Fruit fly (Drosophila melanogaster) whole organism, embryonic: ENCODE results near the gene Syt1.

ENCODE experiments used
- Bteb2 ChIP-seq: fragments of 200-800 bp; sonication (Bioruptor generic); optimal IDR thresholded peaks from 2 replicates; lab custom pipeline; 2016; ENCODE audit warnings: missing biosample characterization, missing genetic modification characterization
- CG2199 ChIP-seq: fragments of 200-800 bp; sonication (Bioruptor generic); IDR thresholded peaks from 3 replicates; pipeline ENCODE4 v1.3.6; 2022; ENCODE audit warnings: missing biosample characterization, missing genetic modification characterization
- CG30020 ChIP-seq: fragments of 200-800 bp; optimal IDR thresholded peaks from 2 replicates; lab custom pipeline; 2019; ENCODE audit warnings: missing biosample characterization, mild to moderate bottlenecking, missing genetic modification characterization, moderate library complexity
- CG3281 ChIP-seq: fragments of 200-800 bp; sonication (Bioruptor generic); optimal IDR thresholded peaks from 3 replicates; lab custom pipeline; 2017; ENCODE audit warnings: missing biosample characterization, mild to moderate bottlenecking, missing genetic modification characterization
- CTCF ChIP-seq: fragments of 200-800 bp; sonication (Bioruptor generic); optimal IDR thresholded peaks from 2 replicates; lab custom pipeline; 2017; ENCODE audit warnings: missing biosample characterization, mild to moderate bottlenecking, missing genetic modification characterization, moderate library complexity
- Dref ChIP-seq: fragments of 200-800 bp; sonication (Bioruptor generic); IDR thresholded peaks from 2 replicates; pipeline ENCODE4 v1.3.6; 2022; ENCODE audit warnings: missing biosample characterization, missing genetic modification characterization
- E2f2 ChIP-seq: fragments of 200-800 bp; sonication (Bioruptor generic); IDR thresholded peaks from 2 replicates; pipeline ENCODE4 v1.3.6; 2022; ENCODE audit warnings: missing biosample characterization, missing genetic modification characterization
- gce ChIP-seq: fragments of 200-800 bp; sonication (Bioruptor generic); IDR thresholded peaks from 3 replicates; pipeline ENCODE4 v1.3.6; 2022; ENCODE audit warnings: missing biosample characterization, missing genetic modification characterization
- gem ChIP-seq: fragments of 200-800 bp; sonication (Bioruptor generic); optimal IDR thresholded peaks from 2 replicates; lab custom pipeline; 2019; ENCODE audit warnings: missing biosample characterization, mild to moderate bottlenecking, missing genetic modification characterization, moderate library complexity
- pho ChIP-seq: fragments of 200-800 bp; sonication (Bioruptor generic); optimal IDR thresholded peaks from 2 replicates; lab custom pipeline; 2016; ENCODE audit warnings: missing biosample characterization, missing genetic modification characterization
- pnt ChIP-seq: fragments of 200-800 bp; sonication (Bioruptor generic); optimal IDR thresholded peaks from 3 replicates; lab custom pipeline; 2016; ENCODE audit warnings: missing biosample characterization, missing genetic modification characterization
- sd ChIP-seq: fragments of 200-800 bp; sonication (Bioruptor generic); optimal IDR thresholded peaks from 3 replicates; lab custom pipeline; 2018; ENCODE audit warnings: missing biosample characterization, mild to moderate bottlenecking, missing genetic modification characterization, moderate library complexity
- ssp ChIP-seq: fragments of 200-800 bp; sonication (Bioruptor generic); IDR thresholded peaks from 2 replicates; pipeline ENCODE4 v1.3.6; 2022; ENCODE audit warnings: missing biosample characterization, missing genetic modification characterization

DNA sequence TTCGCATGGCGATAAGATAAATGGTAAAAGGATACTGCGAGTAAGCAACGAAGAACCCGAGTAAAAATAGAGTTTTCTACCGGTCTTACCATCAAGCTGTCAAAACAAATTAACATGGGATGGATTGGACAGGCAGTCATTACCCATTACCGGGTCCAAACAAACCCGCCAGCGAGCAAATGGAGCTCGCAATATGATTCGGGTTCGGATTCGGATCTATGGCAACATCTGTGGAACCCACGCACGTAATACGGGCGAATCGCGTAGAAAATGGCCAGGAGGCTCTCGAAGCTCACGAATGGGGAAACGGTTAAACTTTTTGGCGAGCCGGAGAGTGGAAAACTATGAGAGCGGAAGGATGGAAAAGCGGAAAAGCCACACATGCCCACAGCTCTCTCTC lies 2.6 kb downstream of the Syt1 start:
- TF ChIP-seq ssp (GFP tag; lab: Robert Waterston, UW) = no peak
- no peak for TF ChIP-seq CTCF (GFP tag; lab: Kevin White, UChicago)
- no peak for TF ChIP-seq gce (GFP tag; lab: Robert Waterston, UW)
- no peak for TF ChIP-seq pnt
- TF ChIP-seq CG3281 (GFP tag; lab: Kevin White, UChicago) = no peak
- no peak for TF ChIP-seq E2f2 (GFP tag; lab: Robert Waterston, UW)
- no peak for TF ChIP-seq Dref (GFP tag; lab: Robert Waterston, UW)
- no peak for TF ChIP-seq gem (tag; lab: Kevin White, UChicago)
- TF ChIP-seq sd (tag; lab: Kevin White, UChicago) = no peak
- no peak for TF ChIP-seq pho (GFP tag; lab: Kevin White, UChicago)
- no peak for TF ChIP-seq CG2199 (GFP tag; lab: Robert Waterston, UW)
- no peak for TF ChIP-seq CG30020
- TF ChIP-seq Bteb2 (GFP tag; lab: Kevin White, UChicago) = no peak
